Worm (Caenorhabditis elegans): ENCODE results near the gene C23H5.8.

- TF ChIP-seq nfya-1 (tag; optimal IDR thresholded peaks at IDR 0.05) (no peak), nhr-11 (tag; optimal IDR thresholded peaks at IDR 0.05) (no peak), pqm-1 (tag; optimal IDR thresholded peaks at IDR 0.05) (no peak), pat-9 (tag; optimal IDR thresholded peaks at IDR 0.05) (no peak), F13H6.1 (tag; optimal IDR thresholded peaks at IDR 0.05) (no peak), ama-1 (optimal IDR thresholded peaks at IDR 0.05) (no peak), madf-2 (tag; optimal IDR thresholded peaks at IDR 0.05) (no peak), ref-2 (tag; optimal IDR thresholded peaks at IDR 0.05) (no peak), nhr-232 (tag; optimal IDR thresholded peaks at IDR 0.05) (no peak), lin-11 (tag; optimal IDR thresholded peaks at IDR 0.05) (no peak)
These were observed at the start of gene C23H5.8 for ce11 chrIV:2113362-2114056.
